Worm (Caenorhabditis elegans) whole organism, mixed stage, embryonic: Measurements from ENCODE around the gene pmpl-1.

ENCODE experiments used
- flh-1 ChIP-seq: fragments of 200-800 bp; sonication (Bioruptor generic); optimal IDR thresholded peaks from 2 replicates; lab custom pipeline; 2018; ENCODE audit warnings: mild to moderate bottlenecking, missing genetic modification characterization, moderate library complexity, missing compliant biosample characterization
- mab-5 ChIP-seq: fragments of 150-350 bp; optimal IDR thresholded peaks from 2 replicates; lab custom pipeline; 2014; ENCODE audit warnings: missing biosample characterization, missing genetic modification characterization
- nhr-28 ChIP-seq: fragments of 150-350 bp; optimal IDR thresholded peaks from 2 replicates; lab custom pipeline; 2014; ENCODE audit warnings: missing biosample characterization, missing genetic modification characterization
- nhr-76 ChIP-seq: sonication (generic microtip); optimal IDR thresholded peaks from 2 replicates; lab custom pipeline; 2017; ENCODE audit warnings: missing biosample characterization, missing genetic modification characterization
- pha-4 ChIP-seq: fragments of 150-350 bp; optimal IDR thresholded peaks from 2 replicates; lab custom pipeline; 2018; ENCODE audit warnings: missing biosample characterization, missing genetic modification reagents, missing genetic modification characterization
- zip-8 ChIP-seq: fragments of 150-350 bp; optimal IDR thresholded peaks from 2 replicates; lab custom pipeline; 2014; ENCODE audit warnings: missing biosample characterization, missing genetic modification characterization
- ztf-11 ChIP-seq: fragments of 150-350 bp; optimal IDR thresholded peaks from 2 replicates; lab custom pipeline; 2014; ENCODE audit warnings: missing biosample characterization, missing genetic modification characterization

- no peak for TF ChIP-seq flh-1 (GFP tag; lab: Kevin White, UChicago)
- TF ChIP-seq ztf-11 (tag; lab: Kevin White, UChicago) = no peak
- no peak for TF ChIP-seq nhr-28 (tag; lab: Kevin White, UChicago)
- no peak for TF ChIP-seq nhr-76 (tag; lab: Kevin White, UChicago)
- TF ChIP-seq pha-4 = no peak
- no peak for TF ChIP-seq zip-8
- no peak for TF ChIP-seq mab-5
Observed at ce11 chrX:3818856-3819524, 31.2 kb downstream of the pmpl-1 start.
